Fruit fly (Drosophila melanogaster) whole organism, embryonic: ENCODE measurements around the gene Pnn.
A peak's percentile ranks its signal among the peaks of the same experiment; 100 is the strongest.

Source experiments
- Ada2b ChIP-seq: fragments of 200-800 bp; sonication (Bioruptor generic); IDR thresholded peaks from 2 replicates; pipeline ENCODE4 v1.3.6; 2022; ENCODE audit warnings: missing biosample characterization, missing genetic modification characterization
- Adf1 ChIP-seq: fragments of 200-800 bp; sonication (Bioruptor generic); IDR thresholded peaks from 2 replicates; pipeline ENCODE4 v1.3.6; 2022; ENCODE audit warnings: missing biosample characterization, missing genetic modification characterization
- Antp ChIP-seq: fragments of 200-800 bp; sonication (Bioruptor generic); optimal IDR thresholded peaks from 3 replicates; lab custom pipeline; 2016; ENCODE audit warnings: missing biosample characterization, missing genetic modification characterization
- Atf6 ChIP-seq: fragments of 200-800 bp; sonication (Bioruptor generic); IDR thresholded peaks from 2 replicates; pipeline ENCODE4 v1.3.6; 2022; ENCODE audit warnings: missing biosample characterization, missing genetic modification characterization
- Bgb ChIP-seq: fragments of 200-800 bp; sonication (Bioruptor generic); IDR thresholded peaks from 2 replicates; pipeline ENCODE4 v1.3.6; 2022; ENCODE audit warnings: missing biosample characterization, missing genetic modification characterization; ENCODE audit not compliant: partially characterized antibody
- BtbVII ChIP-seq: fragments of 200-800 bp; sonication (Bioruptor generic); optimal IDR thresholded peaks from 3 replicates; lab custom pipeline; 2017; ENCODE audit warnings: missing biosample characterization, mild to moderate bottlenecking, missing genetic modification characterization
- CG10959 ChIP-seq: fragments of 200-800 bp; sonication (Bioruptor generic); IDR thresholded peaks from 2 replicates; pipeline ENCODE4 v1.3.6; 2022; ENCODE audit warnings: missing biosample characterization, missing genetic modification characterization
- CG11456 ChIP-seq: fragments of 200-800 bp; sonication (Bioruptor generic); IDR thresholded peaks from 3 replicates; pipeline ENCODE4 v1.3.6; 2022; ENCODE audit warnings: missing biosample characterization, missing genetic modification characterization
- CG12219 ChIP-seq: fragments of 200-800 bp; sonication (Bioruptor generic); optimal IDR thresholded peaks from 3 replicates; lab custom pipeline; 2018; ENCODE audit warnings: missing biosample characterization, mild to moderate bottlenecking, missing genetic modification characterization
- CG12236 ChIP-seq: fragments of 200-800 bp; sonication (Bioruptor generic); optimal IDR thresholded peaks from 2 replicates; lab custom pipeline; 2016; ENCODE audit warnings: missing biosample characterization, missing genetic modification characterization
- CG14014 ChIP-seq: fragments of 200-800 bp; sonication (Bioruptor generic); IDR thresholded peaks from 2 replicates; pipeline ENCODE4 v1.3.6; 2022; ENCODE audit warnings: missing biosample characterization, missing genetic modification characterization
- CG18011 ChIP-seq: fragments of 200-800 bp; sonication (Bioruptor generic); optimal IDR thresholded peaks from 2 replicates; lab custom pipeline; 2017; ENCODE audit warnings: missing biosample characterization, missing genetic modification characterization, mild to moderate bottlenecking, moderate library complexity, missing genotype
- CG2129 ChIP-seq: fragments of 200-800 bp; sonication (Bioruptor generic); IDR thresholded peaks from 2 replicates; pipeline ENCODE4 v1.3.6; 2022; ENCODE audit warnings: missing biosample characterization, missing genetic modification characterization; ENCODE audit not compliant: partially characterized antibody
- CG30020 ChIP-seq: fragments of 200-800 bp; optimal IDR thresholded peaks from 2 replicates; lab custom pipeline; 2019; ENCODE audit warnings: missing biosample characterization, mild to moderate bottlenecking, missing genetic modification characterization, moderate library complexity
- CG30403 ChIP-seq: fragments of 200-800 bp; sonication (Bioruptor generic); optimal IDR thresholded peaks from 3 replicates; lab custom pipeline; 2016; ENCODE audit warnings: missing biosample characterization, missing genetic modification characterization
- CG31365 ChIP-seq: fragments of 200-800 bp; sonication (Bioruptor generic); optimal IDR thresholded peaks from 2 replicates; lab custom pipeline; 2018; ENCODE audit warnings: missing biosample characterization, mild to moderate bottlenecking, missing genetic modification characterization
- CG3726 ChIP-seq: fragments of 200-800 bp; sonication (Bioruptor generic); IDR thresholded peaks from 3 replicates; pipeline ENCODE4, ENCODE4 v1.3.6; 2022; ENCODE audit warnings: missing biosample characterization, missing genetic modification characterization
- CG3995 ChIP-seq: fragments of 200-800 bp; sonication (Bioruptor generic); optimal IDR thresholded peaks from 3 replicates; lab custom pipeline; 2016; ENCODE audit warnings: missing biosample characterization, missing genetic modification characterization
- CG4328 ChIP-seq: fragments of 200-800 bp; sonication (Bioruptor generic); optimal IDR thresholded peaks from 3 replicates; lab custom pipeline; 2017; ENCODE audit warnings: missing biosample characterization, missing genetic modification reagents, missing genetic modification characterization
- CG6175 ChIP-seq: fragments of 200-800 bp; sonication (Bioruptor generic); IDR thresholded peaks from 3 replicates; pipeline ENCODE4 v1.3.6; 2022; ENCODE audit warnings: missing biosample characterization, missing genetic modification characterization
- CG7786 ChIP-seq: fragments of 200-800 bp; sonication (Bioruptor generic); optimal IDR thresholded peaks from 2 replicates; lab custom pipeline; 2016; ENCODE audit warnings: missing biosample characterization, missing genetic modification characterization
- CG9727 ChIP-seq: fragments of 200-800 bp; sonication (Bioruptor generic); optimal IDR thresholded peaks from 3 replicates; lab custom pipeline; 2017; ENCODE audit warnings: missing biosample characterization, mild to moderate bottlenecking, missing genetic modification characterization
- Chrac-16 ChIP-seq: fragments of 200-800 bp; sonication (Bioruptor generic); optimal IDR thresholded peaks from 3 replicates; lab custom pipeline; 2016; ENCODE audit warnings: missing biosample characterization, missing genetic modification characterization
- Deaf1 ChIP-seq: fragments of 200-800 bp; optimal IDR thresholded peaks from 3 replicates; lab custom pipeline; 2019; ENCODE audit warnings: missing biosample characterization, mild to moderate bottlenecking, missing genetic modification characterization, moderate library complexity
- Doc2 ChIP-seq: fragments of 200-800 bp; sonication (Bioruptor generic); IDR thresholded peaks from 2 replicates; pipeline ENCODE4 v1.3.6; 2022; ENCODE audit warnings: missing biosample characterization, missing genetic modification characterization
- ERR ChIP-seq: fragments of 200-800 bp; sonication (Bioruptor generic); optimal IDR thresholded peaks from 2 replicates; lab custom pipeline; 2016; ENCODE audit warnings: missing biosample characterization, missing genetic modification characterization
- Hr3 ChIP-seq: fragments of 200-800 bp; sonication (Bioruptor generic); optimal IDR thresholded peaks from 3 replicates; lab custom pipeline; 2016; ENCODE audit warnings: missing biosample characterization, missing genetic modification characterization
- Lpt ChIP-seq: fragments of >200 bp; optimal IDR thresholded peaks from 2 replicates; lab custom pipeline; 2018; ENCODE audit warnings: missing biosample characterization, missing genetic modification characterization
- Mad ChIP-seq: fragments of 200-800 bp; sonication (Bioruptor generic); optimal IDR thresholded peaks from 2 replicates; lab custom pipeline; 2016; ENCODE audit warnings: missing biosample characterization, missing genetic modification characterization
- Med ChIP-seq: fragments of 200-800 bp; sonication (Bioruptor generic); peaks from one replicate; lab custom pipeline; 2016; ENCODE audit warnings: missing biosample characterization, missing genetic modification characterization, mild to moderate bottlenecking, inconsistent platforms, moderate library complexity
- Neu2 ChIP-seq: fragments of 200-800 bp; sonication (Bioruptor generic); optimal IDR thresholded peaks from 3 replicates; lab custom pipeline; 2016; ENCODE audit warnings: missing biosample characterization, missing genetic modification characterization, borderline replicate concordance
- Oli ChIP-seq: fragments of 200-800 bp; sonication (Bioruptor generic); optimal IDR thresholded peaks from 2 replicates; lab custom pipeline; 2018; ENCODE audit warnings: missing biosample characterization, mild to moderate bottlenecking, missing genetic modification characterization, moderate library complexity
- PHDP ChIP-seq: fragments of 200-800 bp; sonication (Bioruptor generic); optimal IDR thresholded peaks from 3 replicates; lab custom pipeline; 2018; ENCODE audit warnings: missing biosample characterization, mild to moderate bottlenecking, missing genetic modification characterization, moderate library complexity
- Pdp1 ChIP-seq, 2 experiments: fragments of 200-800 bp; sonication (Bioruptor generic); optimal IDR thresholded peaks; 3 replicates each; lab custom pipeline; 2016; ENCODE audit warnings: missing biosample characterization in 2 of 2, missing genetic modification characterization in 2 of 2, mild to moderate bottlenecking in 1 of 2, moderate library complexity in 1 of 2
- Ptx1 ChIP-seq: fragments of 200-800 bp; sonication (Bioruptor generic); IDR thresholded peaks from 2 replicates; pipeline ENCODE4 v1.3.6; 2022; ENCODE audit warnings: missing biosample characterization, missing genetic modification characterization
- Rfx ChIP-seq: fragments of 200-800 bp; sonication (Bioruptor generic); IDR thresholded peaks from 2 replicates; pipeline ENCODE4 v1.3.6; 2022; ENCODE audit warnings: missing biosample characterization, missing genetic modification characterization
- Sin3A ChIP-seq: fragments of >200 bp; optimal IDR thresholded peaks from 2 replicates; lab custom pipeline; 2018
- al ChIP-seq: fragments of 200-800 bp; sonication (Bioruptor generic); IDR thresholded peaks from 2 replicates; pipeline ENCODE4 v1.3.6; 2022; ENCODE audit warnings: missing biosample characterization, missing genetic modification characterization
- br ChIP-seq: fragments of >200 bp; optimal IDR thresholded peaks from 2 replicates; lab custom pipeline; 2017
- chm ChIP-seq: fragments of 200-800 bp; sonication (Bioruptor generic); IDR thresholded peaks from 2 replicates; pipeline ENCODE4 v1.3.6; 2022; ENCODE audit warnings: missing biosample characterization, missing genetic modification characterization
- dm ChIP-seq: fragments of 200-800 bp; sonication (Bioruptor generic); optimal IDR thresholded peaks from 3 replicates; lab custom pipeline; 2016; ENCODE audit warnings: missing biosample characterization, missing genetic modification characterization
- dmrt11E ChIP-seq: fragments of 200-800 bp; sonication (Bioruptor generic); optimal IDR thresholded peaks from 3 replicates; lab custom pipeline; 2018; ENCODE audit warnings: missing biosample characterization, mild to moderate bottlenecking, missing genetic modification characterization, moderate library complexity
- klu ChIP-seq: fragments of 200-800 bp; sonication (Bioruptor generic); IDR thresholded peaks from 2 replicates; pipeline ENCODE4 v1.3.6; 2022; ENCODE audit warnings: missing biosample characterization, missing genetic modification characterization
- odd ChIP-seq: fragments of 200-800 bp; sonication (Bioruptor generic); optimal IDR thresholded peaks from 2 replicates; lab custom pipeline; 2017; ENCODE audit warnings: missing biosample characterization, mild to moderate bottlenecking, missing genetic modification characterization
- otp ChIP-seq: fragments of 200-800 bp; sonication (Bioruptor generic); IDR thresholded peaks from 3 replicates; pipeline ENCODE4, ENCODE4 v1.3.6; 2022; ENCODE audit warnings: missing biosample characterization, missing genetic modification characterization
- schlank ChIP-seq: fragments of 200-800 bp; sonication (Bioruptor generic); optimal IDR thresholded peaks from 2 replicates; lab custom pipeline; 2018; ENCODE audit warnings: missing biosample characterization, mild to moderate bottlenecking, missing genetic modification characterization
- sd ChIP-seq: fragments of 200-800 bp; sonication (Bioruptor generic); optimal IDR thresholded peaks from 3 replicates; lab custom pipeline; 2018; ENCODE audit warnings: missing biosample characterization, mild to moderate bottlenecking, missing genetic modification characterization, moderate library complexity
- so ChIP-seq: fragments of 200-800 bp; sonication (Bioruptor generic); IDR thresholded peaks from 3 replicates; pipeline ENCODE4 v1.3.6; 2022; ENCODE audit warnings: missing biosample characterization, missing genetic modification characterization
- unc-4 ChIP-seq: fragments of 200-800 bp; sonication (Bioruptor generic); IDR thresholded peaks from 2 replicates; pipeline ENCODE4 v1.3.6; 2022; ENCODE audit warnings: missing biosample characterization, missing genetic modification characterization; ENCODE audit not compliant: partially characterized antibody
- zen2 ChIP-seq: fragments of 200-800 bp; sonication (Bioruptor generic); IDR thresholded peaks from 3 replicates; pipeline ENCODE4 v1.3.6; 2022; ENCODE audit warnings: missing biosample characterization, missing genetic modification characterization; ENCODE audit not compliant: partially characterized antibody
- zfh1 ChIP-seq: fragments of 200-800 bp; sonication (Bioruptor generic); IDR thresholded peaks from 3 replicates; pipeline ENCODE4 v1.3.6; 2022; ENCODE audit warnings: missing biosample characterization, missing genetic modification characterization

Pnn gene

dm6 chr3R:9747272-9747874, 6.7 kb downstream of the Pnn start, which contains the start of gene CG12948 (continued):
- TF ChIP-seq Ada2b (GFP tag; lab: Robert Waterston, UW) (no peak), CG3995 (peak; percentile 52), PHDP (peak; percentile 64), Bgb (GFP tag; lab: Robert Waterston, UW) (peak; percentile 78), CG2129 (GFP tag; lab: Robert Waterston, UW) (peak; percentile 92), Sin3A (lab: Kevin White, UChicago) (peak; percentile 55), Rfx (GFP tag; lab: Robert Waterston, UW) (peak; percentile 63), odd (no peak), Atf6 (GFP tag; lab: Robert Waterston, UW) (peak; percentile 31; the same call in 1 of the 2 replicates), CG31365 (tag; lab: Kevin White, UChicago) (peak; percentile 19), CG30020 (peak; percentile 40), CG11456 (GFP tag; lab: Robert Waterston, UW) (0 out of 3 replicates have a peak, but pooled peaks have one; percentile 12), CG10959 (GFP tag; lab: Robert Waterston, UW) (no peak), Pdp1 (GFP tag; optimal IDR thresholded peaks at IDR 0.05; lab: Kevin White, UChicago) (peak; percentile 36 to 83), ERR (GFP tag; lab: Kevin White, UChicago) (peak; percentile 29), CG30403 (GFP tag; lab: Kevin White, UChicago) (peak; percentile 72), so (GFP tag; lab: Robert Waterston, UW) (peak; percentile 26; the same call in 1 of the 3 replicates), Chrac-16 (peak; percentile 36), CG4328 (GFP tag; lab: Kevin White, UChicago) (no peak), zfh1 (GFP tag; lab: Robert Waterston, UW) (no peak; the same call in 2 of the 3 replicates), CG6175 (no peak), chm (GFP tag; lab: Robert Waterston, UW) (no peak), Oli (tag; lab: Kevin White, UChicago) (no peak), dm (GFP tag; lab: Kevin White, UChicago) (peak; percentile 22), CG18011 (GFP tag; lab: Kevin White, UChicago) (peak; percentile 23), CG3726 (no peak), Mad (GFP tag; lab: Kevin White, UChicago) (no peak), Ptx1 (GFP tag; lab: Robert Waterston, UW) (0 out of 2 replicates have a peak, but pooled peaks have one; percentile 43), CG12236 (GFP tag; lab: Kevin White, UChicago) (no peak), Deaf1 (tag; lab: Kevin White, UChicago) (no peak), Lpt (GFP tag; lab: Kevin White, UChicago) (no peak), CG7786 (GFP tag; lab: Kevin White, UChicago) (peak; percentile 36), sd (tag; lab: Kevin White, UChicago) (no peak), klu (peak; percentile 56; the same call in 1 of the 2 replicates), CG9727 (GFP tag; lab: Kevin White, UChicago) (peak; percentile 61), Hr3 (GFP tag; lab: Kevin White, UChicago) (peak; percentile 22), zen2 (GFP tag; lab: Robert Waterston, UW) (peak; percentile 76; the same call in 1 of the 3 replicates), schlank (tag; lab: Kevin White, UChicago) (peak; percentile 56), br (no peak), Med (peak; percentile 91), Adf1 (GFP tag; lab: Robert Waterston, UW) (peak; percentile 26; the same call in 1 of the 2 replicates), dmrt11E (tag; lab: Kevin White, UChicago) (peak; percentile 46), Antp (GFP tag; lab: Kevin White, UChicago) (peak; percentile 41), BtbVII (peak; percentile 32), CG14014 (GFP tag; lab: Robert Waterston, UW) (peak; percentile 53), al (GFP tag; lab: Robert Waterston, UW) (peak; percentile 42; the same call in 1 of the 2 replicates), unc-4 (GFP tag; lab: Robert Waterston, UW) (peak; percentile 94), Neu2 (no peak), CG12219 (peak; percentile 4), otp (no peak), Doc2 (GFP tag; lab: Robert Waterston, UW) (no peak)
